Fruit fly (Drosophila melanogaster) whole organism, embryonic: ENCODE data around the gene CG5687.
A peak's percentile ranks its signal among the peaks of the same experiment; 100 is the strongest.

Source experiments
- Asciz ChIP-seq: fragments of 200-800 bp; sonication (Bioruptor generic); optimal IDR thresholded peaks from 2 replicates; lab custom pipeline; 2017; ENCODE audit warnings: missing biosample characterization, mild to moderate bottlenecking, missing genetic modification characterization, missing genetic modification reagents
- CG10654 ChIP-seq: fragments of 200-800 bp; sonication (Bioruptor generic); optimal IDR thresholded peaks from 2 replicates; lab custom pipeline; 2016; ENCODE audit warnings: missing biosample characterization, missing genetic modification characterization
- CG10959 ChIP-seq: fragments of 200-800 bp; sonication (Bioruptor generic); IDR thresholded peaks from 2 replicates; pipeline ENCODE4 v1.3.6; 2022; ENCODE audit warnings: missing biosample characterization, missing genetic modification characterization
- CG11093 ChIP-seq: fragments of 200-800 bp; sonication (Bioruptor generic); IDR thresholded peaks from 3 replicates; pipeline ENCODE4 v1.3.6; 2022; ENCODE audit warnings: missing biosample characterization, missing genetic modification characterization
- CG12299 ChIP-seq: fragments of 200-800 bp; sonication (Bioruptor generic); optimal IDR thresholded peaks from 2 replicates; lab custom pipeline; 2018; ENCODE audit warnings: missing biosample characterization, mild to moderate bottlenecking, missing genetic modification characterization
- CG12769 ChIP-seq: fragments of 200-800 bp; sonication (Bioruptor generic); optimal IDR thresholded peaks from 2 replicates; lab custom pipeline; 2019; ENCODE audit warnings: missing biosample characterization, mild to moderate bottlenecking, missing genetic modification characterization, moderate library complexity
- CG13894 ChIP-seq: fragments of 200-800 bp; sonication (Bioruptor generic); optimal IDR thresholded peaks from 3 replicates; lab custom pipeline; 2018; ENCODE audit warnings: missing biosample characterization, mild to moderate bottlenecking, missing genetic modification characterization, moderate library complexity
- CG15601 ChIP-seq: fragments of 200-800 bp; sonication (Bioruptor generic); optimal IDR thresholded peaks from 3 replicates; lab custom pipeline; 2019; ENCODE audit warnings: missing biosample characterization, mild to moderate bottlenecking, missing genetic modification characterization, moderate library complexity
- CG16813 ChIP-seq: fragments of 200-800 bp; sonication (Bioruptor generic); IDR thresholded peaks from 3 replicates; pipeline ENCODE4 v1.3.6; 2022; ENCODE audit warnings: missing biosample characterization, missing genetic modification characterization; ENCODE audit not compliant: partially characterized antibody
- CG17186 ChIP-seq: fragments of 200-800 bp; sonication (Bioruptor generic); optimal IDR thresholded peaks from 3 replicates; lab custom pipeline; 2017; ENCODE audit warnings: missing biosample characterization, missing genetic modification reagents, missing genetic modification characterization
- CG17385 ChIP-seq: fragments of 200-800 bp; sonication (Bioruptor generic); optimal IDR thresholded peaks from 3 replicates; lab custom pipeline; 2018; ENCODE audit warnings: missing biosample characterization, mild to moderate bottlenecking, missing genetic modification characterization
- CG17829 ChIP-seq: fragments of 200-800 bp; optimal IDR thresholded peaks from 2 replicates; lab custom pipeline; 2019; ENCODE audit warnings: missing biosample characterization, mild to moderate bottlenecking, missing genetic modification characterization, moderate library complexity
- CG17912 ChIP-seq: fragments of 200-800 bp; sonication (Bioruptor generic); optimal IDR thresholded peaks from 2 replicates; lab custom pipeline; 2018; ENCODE audit warnings: missing biosample characterization, mild to moderate bottlenecking, missing genetic modification characterization
- CG2129 ChIP-seq: fragments of 200-800 bp; sonication (Bioruptor generic); IDR thresholded peaks from 2 replicates; pipeline ENCODE4 v1.3.6; 2022; ENCODE audit warnings: missing biosample characterization, missing genetic modification characterization; ENCODE audit not compliant: partially characterized antibody
- CG33213 ChIP-seq: fragments of 200-800 bp; sonication (Bioruptor generic); optimal IDR thresholded peaks from 3 replicates; lab custom pipeline; 2016; ENCODE audit warnings: missing biosample characterization, missing genetic modification characterization
- CG34422 ChIP-seq: fragments of 200-800 bp; sonication (Bioruptor generic); IDR thresholded peaks from 3 replicates; pipeline ENCODE4 v1.3.6; 2022; ENCODE audit warnings: missing biosample characterization, missing genetic modification characterization
- CG4617 ChIP-seq: fragments of 200-800 bp; sonication (Bioruptor generic); optimal IDR thresholded peaks from 3 replicates; lab custom pipeline; 2016; ENCODE audit warnings: missing biosample characterization, missing genetic modification characterization, borderline replicate concordance
- CG4820 ChIP-seq: fragments of 200-800 bp; sonication (Bioruptor generic); optimal IDR thresholded peaks from 3 replicates; lab custom pipeline; 2016; ENCODE audit warnings: missing biosample characterization, missing genetic modification characterization
- CG5953 ChIP-seq: fragments of 200-800 bp; sonication (Bioruptor generic); IDR thresholded peaks from 2 replicates; pipeline ENCODE4 v1.3.6; 2022; ENCODE audit warnings: missing biosample characterization, missing genetic modification characterization
- CG7839 ChIP-seq: fragments of 200-800 bp; sonication (Bioruptor generic); optimal IDR thresholded peaks from 3 replicates; lab custom pipeline; 2018; ENCODE audit warnings: missing biosample characterization, mild to moderate bottlenecking, missing genetic modification characterization, moderate library complexity
- CG7963 ChIP-seq: fragments of 200-800 bp; sonication (Bioruptor generic); IDR thresholded peaks from 3 replicates; pipeline ENCODE4 v1.3.6; 2022; ENCODE audit warnings: missing biosample characterization, missing genetic modification characterization; ENCODE audit not compliant: partially characterized antibody
- CG9215 ChIP-seq: fragments of 200-800 bp; sonication (Bioruptor generic); IDR thresholded peaks from 2 replicates; pipeline ENCODE4 v1.3.6; 2022; ENCODE audit warnings: missing biosample characterization, missing genetic modification characterization
- Chrac-16 ChIP-seq: fragments of 200-800 bp; sonication (Bioruptor generic); optimal IDR thresholded peaks from 3 replicates; lab custom pipeline; 2016; ENCODE audit warnings: missing biosample characterization, missing genetic modification characterization
- Dek ChIP-seq: fragments of 200-800 bp; sonication (Bioruptor generic); optimal IDR thresholded peaks from 3 replicates; lab custom pipeline; 2019; ENCODE audit warnings: missing biosample characterization, mild to moderate bottlenecking, missing genetic modification characterization, moderate library complexity
- Dfd ChIP-seq, 2 experiments: fragments of >200 bp; optimal IDR thresholded peaks; 2 replicates each; lab custom pipeline; 2017; ENCODE audit warnings: missing biosample characterization in 2 of 2, missing genetic modification characterization in 2 of 2
- E2f1 ChIP-seq: fragments of 200-800 bp; sonication (Bioruptor generic); IDR thresholded peaks from 2 replicates; pipeline ENCODE4 v1.3.6; 2022; ENCODE audit warnings: missing biosample characterization, missing genetic modification characterization
- Elba2 ChIP-seq: fragments of 200-800 bp; sonication (Bioruptor generic); optimal IDR thresholded peaks from 3 replicates; lab custom pipeline; 2016; ENCODE audit warnings: missing biosample characterization, missing genetic modification characterization
- GATAe ChIP-seq: fragments of 200-800 bp; sonication (Bioruptor generic); conservative IDR thresholded peaks from 2 replicates; pipeline ENCODE4 v1.3.6; 2022; ENCODE audit warnings: missing biosample characterization, missing genetic modification characterization
- HLH54F ChIP-seq: fragments of 200-800 bp; sonication (Bioruptor generic); optimal IDR thresholded peaks from 3 replicates; lab custom pipeline; 2016; ENCODE audit warnings: missing biosample characterization, missing genetic modification characterization
- Oaz ChIP-seq: fragments of 200-800 bp; sonication (Bioruptor generic); IDR thresholded peaks from 2 replicates; pipeline ENCODE4 v1.3.6; 2022; ENCODE audit warnings: missing biosample characterization, missing genetic modification characterization
- PHDP ChIP-seq: fragments of 200-800 bp; sonication (Bioruptor generic); optimal IDR thresholded peaks from 3 replicates; lab custom pipeline; 2018; ENCODE audit warnings: missing biosample characterization, mild to moderate bottlenecking, missing genetic modification characterization, moderate library complexity
- Side ChIP-seq: fragments of 200-800 bp; sonication (Bioruptor generic); optimal IDR thresholded peaks from 2 replicates; lab custom pipeline; 2016; ENCODE audit warnings: missing biosample characterization, missing genetic modification characterization
- Tbp ChIP-seq: fragments of >200 bp; optimal IDR thresholded peaks from 2 replicates; lab custom pipeline; 2018; ENCODE audit warnings: missing biosample characterization, missing genetic modification characterization
- Xrp1 ChIP-seq: fragments of 200-800 bp; sonication (Bioruptor generic); IDR thresholded peaks from 2 replicates; pipeline ENCODE4 v1.3.6; 2022; ENCODE audit warnings: missing biosample characterization, missing genetic modification characterization
- br ChIP-seq: fragments of >200 bp; optimal IDR thresholded peaks from 2 replicates; lab custom pipeline; 2017
- btn ChIP-seq: fragments of 200-800 bp; sonication (Bioruptor generic); optimal IDR thresholded peaks from 2 replicates; lab custom pipeline; 2016; ENCODE audit warnings: missing biosample characterization, missing genetic modification characterization
- corto ChIP-seq: fragments of 200-800 bp; sonication (Bioruptor generic); optimal IDR thresholded peaks from 2 replicates; lab custom pipeline; 2016; ENCODE audit warnings: missing biosample characterization, mild to moderate bottlenecking, missing genetic modification characterization, moderate library complexity
- dm ChIP-seq: fragments of 200-800 bp; sonication (Bioruptor generic); optimal IDR thresholded peaks from 3 replicates; lab custom pipeline; 2016; ENCODE audit warnings: missing biosample characterization, missing genetic modification characterization
- ewg ChIP-seq: fragments of 200-800 bp; sonication (Bioruptor generic); optimal IDR thresholded peaks from 3 replicates; lab custom pipeline; 2017; ENCODE audit warnings: mild to moderate bottlenecking, missing biosample characterization, missing genetic modification reagents, missing genetic modification characterization
- gro ChIP-seq: fragments of 200-800 bp; sonication (Bioruptor generic); optimal IDR thresholded peaks from 2 replicates; lab custom pipeline; 2016; ENCODE audit warnings: missing biosample characterization, missing genetic modification characterization
- gt ChIP-seq: fragments of 200-800 bp; sonication (Bioruptor generic); IDR thresholded peaks from 2 replicates; pipeline ENCODE4 v1.3.6; 2022; ENCODE audit warnings: missing biosample characterization, missing genetic modification characterization
- hkb ChIP-seq, 2 experiments: fragments of 200-800 bp in 1 of 2; fragments of >200 bp in 1 of 2; sonication (Bioruptor generic) in 1 of 2; IDR thresholded peaks in 1 of 2; optimal IDR thresholded peaks in 1 of 2; 2 replicates each; pipeline versions ENCODE4 v1.3.6 to Lab custom; 2017 to 2022; ENCODE audit warnings: missing biosample characterization in 1 of 2, missing genetic modification characterization in 1 of 2
- jigr1 ChIP-seq: fragments of 200-800 bp; sonication (Bioruptor generic); IDR thresholded peaks from 3 replicates; pipeline ENCODE4 v1.3.6; 2022; ENCODE audit warnings: missing biosample characterization, missing genetic modification characterization
- kah ChIP-seq: fragments of 200-800 bp; sonication (Bioruptor generic); optimal IDR thresholded peaks from 2 replicates; lab custom pipeline; 2018; ENCODE audit warnings: missing biosample characterization, mild to moderate bottlenecking, missing genetic modification characterization
- ranshi ChIP-seq: fragments of 200-800 bp; sonication (Bioruptor generic); IDR thresholded peaks from 2 replicates; pipeline ENCODE4 v1.3.6; 2022; ENCODE audit warnings: missing biosample characterization, missing genetic modification characterization
- sc ChIP-seq, 3 experiments: fragments of >200 bp in 2 of 3; fragments of 200-800 bp in 1 of 3; sonication (Bioruptor generic) in 1 of 3; optimal IDR thresholded peaks; 2 replicates in 2 of 3; 3 replicates in 1 of 3; lab custom pipeline; 2017; ENCODE audit warnings: mild to moderate bottlenecking in 1 of 3, missing biosample characterization in 1 of 3, missing genetic modification characterization in 1 of 3, missing genetic modification reagents in 1 of 3
- sna ChIP-seq: fragments of 200-800 bp; sonication (Bioruptor generic); IDR thresholded peaks from 2 replicates; pipeline ENCODE4 v1.3.6; 2022; ENCODE audit warnings: missing biosample characterization, missing genetic modification characterization; ENCODE audit not compliant: partially characterized antibody
- tna ChIP-seq: fragments of 200-800 bp; sonication (Bioruptor generic); IDR thresholded peaks from 2 replicates; pipeline ENCODE4 v1.3.6; 2022; ENCODE audit warnings: missing biosample characterization, missing genetic modification characterization; ENCODE audit not compliant: partially characterized antibody
- zfh1 ChIP-seq: fragments of 200-800 bp; sonication (Bioruptor generic); IDR thresholded peaks from 3 replicates; pipeline ENCODE4 v1.3.6; 2022; ENCODE audit warnings: missing biosample characterization, missing genetic modification characterization

Gene CG5687

DNA sequence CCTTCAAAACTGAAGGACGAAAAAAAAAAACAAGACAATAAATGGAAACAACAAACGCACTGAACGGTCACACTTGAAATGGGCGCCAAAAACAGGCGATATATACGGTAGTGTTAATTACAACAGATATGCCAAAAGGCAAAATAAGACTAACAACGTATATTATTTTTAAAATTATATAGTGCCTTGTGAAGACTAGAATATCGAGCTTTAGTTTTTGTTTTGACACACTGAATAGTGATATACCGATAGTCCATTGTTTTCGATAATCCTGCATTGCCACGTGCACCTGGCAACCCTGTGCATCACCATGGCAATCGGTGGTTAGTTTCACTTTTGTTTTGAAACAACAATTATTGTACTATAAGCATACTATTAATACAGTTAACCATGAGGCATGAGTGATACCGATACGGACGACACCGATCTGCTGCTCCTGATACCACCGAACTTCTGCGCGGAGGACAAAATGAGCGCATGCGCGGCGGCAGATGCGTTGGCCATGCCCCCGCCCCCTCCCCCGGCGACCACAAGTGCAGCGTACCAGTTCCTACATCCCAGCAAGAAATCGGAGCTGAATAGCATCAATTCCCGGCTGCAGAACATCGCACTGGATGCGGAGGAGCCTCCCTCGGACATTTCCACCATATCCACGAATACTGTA is 8.7 kb upstream of the CG5687 start, which contains the start of the genes mu2 and Cnb (continued):
- no peak for TF ChIP-seq gt (GFP tag; lab: Robert Waterston, UW)
- TF ChIP-seq Tbp (GFP tag; lab: Kevin White, UChicago), result no peak
- TF ChIP-seq btn (GFP tag; lab: Kevin White, UChicago), result no peak
- no peak for TF ChIP-seq Asciz (GFP tag; lab: Kevin White, UChicago)
- no peak for TF ChIP-seq CG12769 (tag; lab: Kevin White, UChicago)
- TF ChIP-seq CG2129, result peak; percentile 71
- TF ChIP-seq CG10959, result no peak
- TF ChIP-seq sc (optimal IDR thresholded peaks at IDR 0.05; lab: Kevin White, UChicago), result no peak
- no peak for TF ChIP-seq sc (GFP tag; optimal IDR thresholded peaks at IDR 0.05; lab: Kevin White, UChicago)
- no peak for TF ChIP-seq br
- no peak for TF ChIP-seq GATAe
- TF ChIP-seq Dfd (GFP tag; optimal IDR thresholded peaks at IDR 0.05; lab: Kevin White, UChicago), result no peak
- TF ChIP-seq jigr1, result no peak
- TF ChIP-seq hkb (optimal IDR thresholded peaks at IDR 0.05; lab: Kevin White, UChicago), result peak; percentile 25
- no peak for TF ChIP-seq hkb (GFP tag; IDR thresholded peaks at IDR 0.05; lab: Robert Waterston, UW)
- no peak for TF ChIP-seq kah (GFP tag; lab: Kevin White, UChicago)
- no peak for TF ChIP-seq CG13894 (tag; lab: Kevin White, UChicago)
- no peak for TF ChIP-seq Dek (tag; lab: Kevin White, UChicago)
- TF ChIP-seq CG17912 (GFP tag; lab: Kevin White, UChicago), result no peak
- no peak for TF ChIP-seq CG9215 (GFP tag; lab: Robert Waterston, UW)
- TF ChIP-seq CG34422 (GFP tag; lab: Robert Waterston, UW), result peak; percentile 40; the same call in 1 of the 3 replicates
- peak; percentile 34 for TF ChIP-seq CG17186 (GFP tag; lab: Kevin White, UChicago)
- no peak for TF ChIP-seq zfh1 (GFP tag; lab: Robert Waterston, UW)
- no peak for TF ChIP-seq Xrp1 (GFP tag; lab: Robert Waterston, UW)
- TF ChIP-seq PHDP (tag; lab: Kevin White, UChicago), result no peak
- peak; percentile 20 for TF ChIP-seq HLH54F
- no peak for TF ChIP-seq CG15601 (tag; lab: Kevin White, UChicago)
- no peak for TF ChIP-seq ranshi (GFP tag; lab: Robert Waterston, UW)
- peak; percentile 24 for TF ChIP-seq Elba2 (GFP tag; lab: Kevin White, UChicago)
- TF ChIP-seq CG10654 (GFP tag; lab: Kevin White, UChicago), result no peak
- no peak for TF ChIP-seq CG7839 (tag; lab: Kevin White, UChicago)
- TF ChIP-seq dm (GFP tag; lab: Kevin White, UChicago), result peak; percentile 47
- peak; percentile 67 for TF ChIP-seq CG4617 (GFP tag; lab: Kevin White, UChicago)
- TF ChIP-seq Side (GFP tag; lab: Kevin White, UChicago), result no peak
- no peak for TF ChIP-seq CG11093
- TF ChIP-seq CG5953 (GFP tag; lab: Robert Waterston, UW), result no peak
- peak; percentile 67; the same call in 1 of the 2 replicates for TF ChIP-seq sna (GFP tag; lab: Robert Waterston, UW)
- TF ChIP-seq ewg, result peak; percentile 86
- TF ChIP-seq CG33213 (GFP tag; lab: Kevin White, UChicago), result no peak
- no peak for TF ChIP-seq CG17385 (GFP tag; lab: Kevin White, UChicago)
- TF ChIP-seq gro (GFP tag; lab: Kevin White, UChicago), result no peak
- no peak for TF ChIP-seq CG17829 (tag; lab: Kevin White, UChicago)
- TF ChIP-seq CG12299 (tag; lab: Kevin White, UChicago), result no peak
- peak; percentile 21; the same call in 1 of the 2 replicates for TF ChIP-seq tna (GFP tag; lab: Robert Waterston, UW)
- 0 out of 3 replicates have a peak, but pooled peaks have one; percentile 47 for TF ChIP-seq CG7963
- TF ChIP-seq CG16813, result peak; percentile 86
- no peak for TF ChIP-seq corto (GFP tag; lab: Kevin White, UChicago)
- TF ChIP-seq Chrac-16, result no peak
- TF ChIP-seq E2f1, result peak; percentile 27; the same call in 1 of the 2 replicates
- no peak for TF ChIP-seq Oaz
- TF ChIP-seq CG4820, result no peak
